Fruit fly (Drosophila melanogaster): ENCODE results near the gene CalpC.

The CalpC gene

dm6 chrX:16332615-16333288 lies 7.2 kb downstream of the CalpC start (continued):
- TF ChIP-seq CG11504 (tag; optimal IDR thresholded peaks at IDR 0.05) (peak; percentile 97), CG5180 (GFP tag; optimal IDR thresholded peaks at IDR 0.05) (peak; percentile 91), Deaf1 (tag; optimal IDR thresholded peaks at IDR 0.05) (peak; percentile 76), MTF-1 (GFP tag; optimal IDR thresholded peaks at IDR 0.05; ENCODE audit: borderline replicate concordance) (peak; percentile 77), CG17568 (GFP tag; optimal IDR thresholded peaks at IDR 0.05) (peak; percentile 93), Ptx1 (GFP tag; IDR thresholded peaks at IDR 0.05) (peak; percentile 93), Dip3 (GFP tag; optimal IDR thresholded peaks at IDR 0.05) (peak; percentile 96), sqz (GFP tag; optimal IDR thresholded peaks at IDR 0.05) (peak; percentile 95), CG10979 (tag; optimal IDR thresholded peaks at IDR 0.05) (peak; percentile 97), Aef1 (GFP tag; IDR thresholded peaks at IDR 0.05) (peak; percentile 91), C15 (GFP tag; IDR thresholded peaks at IDR 0.05) (peak; percentile 67; the same call in 1 of the 3 replicates), repo (GFP tag; optimal IDR thresholded peaks at IDR 0.05) (peak; percentile 93), Dll (GFP tag; IDR thresholded peaks at IDR 0.05; ENCODE audit: partially characterized antibody) (no peak), nom (GFP tag; optimal IDR thresholded peaks at IDR 0.05) (peak; percentile 91), Poxn (GFP tag; IDR thresholded peaks at IDR 0.05) (no peak; the same call in none of the 2 replicates), ftz-f1 (GFP tag; optimal IDR thresholded peaks at IDR 0.05) (no peak), Gug (GFP tag; IDR thresholded peaks at IDR 0.05) (peak; percentile 85), dm (GFP tag; optimal IDR thresholded peaks at IDR 0.05) (peak; percentile 90), sc (optimal IDR thresholded peaks at IDR 0.05) (no peak), sc (GFP tag; optimal IDR thresholded peaks at IDR 0.05) (peak; percentile 92), CG7987 (GFP tag; optimal IDR thresholded peaks at IDR 0.05) (peak; percentile 92), Adf1 (GFP tag; IDR thresholded peaks at IDR 0.05) (peak; percentile 57), pros (GFP tag; optimal IDR thresholded peaks at IDR 0.05) (peak; percentile 85), br (optimal IDR thresholded peaks at IDR 0.05) (no peak), Lhr (GFP tag; optimal IDR thresholded peaks at IDR 0.05) (peak; percentile 86), CG2199 (GFP tag; IDR thresholded peaks at IDR 0.05) (peak; percentile 95; the same call in 2 of the 3 replicates), D19B (GFP tag; optimal IDR thresholded peaks at IDR 0.05) (peak; percentile 91), Scr (GFP tag; IDR thresholded peaks at IDR 0.05; ENCODE audit: partially characterized antibody) (no peak), CG13123 (GFP tag; optimal IDR thresholded peaks at IDR 0.05) (peak; percentile 88), slbo (GFP tag; IDR thresholded peaks at IDR 0.05) (peak; percentile 90), lab (GFP tag; optimal IDR thresholded peaks at IDR 0.05) (peak; percentile 97), her (GFP tag; optimal IDR thresholded peaks at IDR 0.05) (peak; percentile 91), Lpt (GFP tag; optimal IDR thresholded peaks at IDR 0.05) (no peak), usp (GFP tag; optimal IDR thresholded peaks at IDR 0.05) (no peak), CG10321 (GFP tag; IDR thresholded peaks at IDR 0.05) (peak; percentile 64), Hr78 (GFP tag; optimal IDR thresholded peaks at IDR 0.05) (peak in 1 of 2 experiments; percentile 91), sob (GFP tag; IDR thresholded peaks at IDR 0.05) (peak; percentile 89), Sox100B (GFP tag; optimal IDR thresholded peaks at IDR 0.05) (peak; percentile 98), eyg (GFP tag; optimal IDR thresholded peaks at IDR 0.05) (peak; percentile 91), dimm (GFP tag; IDR thresholded peaks at IDR 0.05) (no peak), CG31441 (GFP tag; IDR thresholded peaks at IDR 0.05) (peak; percentile 97), Trl (optimal IDR thresholded peaks at IDR 0.05) (peak; percentile 71 to 84), Trl (GFP tag; optimal IDR thresholded peaks at IDR 0.05) (peak; percentile 95), schlank (tag; optimal IDR thresholded peaks at IDR 0.05) (peak; percentile 90), z (GFP tag; IDR thresholded peaks at IDR 0.05) (no peak), Usf (GFP tag; optimal IDR thresholded peaks at IDR 0.05) (peak; percentile 92), CG8944 (GFP tag; optimal IDR thresholded peaks at IDR 0.05) (peak; percentile 91), rib (GFP tag; IDR thresholded peaks at IDR 0.05) (peak; percentile 87), CG9609 (GFP tag; optimal IDR thresholded peaks at IDR 0.05) (peak; percentile 93), ERR (GFP tag; optimal IDR thresholded peaks at IDR 0.05) (peak; percentile 89), exex (tag; optimal IDR thresholded peaks at IDR 0.05) (peak; percentile 89)
